Worm (Caenorhabditis elegans): Measurements from ENCODE around the gene cri-3.
"Not testable (repeated sequence)": the region's sequence is repeated elsewhere in the genome, so short reads cannot be mapped to it uniquely, and the experiment has no call there.

The cri-3 gene

ce11 chrIII:3433487-3434131, 37.5 kb downstream of the cri-3 start:
- TF ChIP-seq mcd-1 (GFP tag; IDR thresholded peaks at IDR 0.05) (0 out of 2 replicates have a peak, but pooled peaks have one; percentile 10), egrh-3 (GFP tag; IDR thresholded peaks at IDR 0.05) (peak; percentile 42; the same call in 1 of the 2 replicates), snpc-4 (tag; optimal IDR thresholded peaks at IDR 0.05) (peak in 2 of 4 experiments; percentile 70 to 86)
- TF ChIP-seq snpc-4 (GFP tag; optimal IDR thresholded peaks at IDR 0.05), result not testable (repeated sequence)

ce11 chrIII:3435152-3435551, 39.0 kb downstream of the cri-3 start:
- peak; percentile 7 for TF ChIP-seq lin-40 (tag; optimal IDR thresholded peaks at IDR 0.05)
- peak; percentile 44 for TF ChIP-seq nhr-80 (tag; optimal IDR thresholded peaks at IDR 0.05)
- TF ChIP-seq nfya-2 (GFP tag; IDR thresholded peaks at IDR 0.05), result no peak

ce11 chrIII:3437139-3437538, 41.0 kb downstream of the cri-3 start:
- TF ChIP-seq F39B2.1 (GFP tag; IDR thresholded peaks at IDR 0.05), result no peak
- no peak for TF ChIP-seq tbx-9 (tag; optimal IDR thresholded peaks at IDR 0.05; ENCODE audit: borderline replicate concordance)
- TF ChIP-seq ztf-22 (GFP tag; optimal IDR thresholded peaks at IDR 0.05), result no peak
- no peak for TF ChIP-seq ZK185.1 (tag; optimal IDR thresholded peaks at IDR 0.05; ENCODE audit: poor library complexity, severe bottlenecking)
- TF ChIP-seq efl-1 (GFP tag; optimal IDR thresholded peaks at IDR 0.05), result no peak
- TF ChIP-seq lsl-1 (GFP tag; optimal IDR thresholded peaks at IDR 0.05), result no peak
- TF ChIP-seq zim-3 (tag; optimal IDR thresholded peaks at IDR 0.05), result no peak

ce11 chrIII:3444139-3444538, 48.0 kb downstream of the cri-3 start, which contains the start of gene spe-41:
spe-41 (minus strand) TSS chrIII:3444210.
- TF ChIP-seq F55B11.4 (tag; optimal IDR thresholded peaks at IDR 0.05; ENCODE audit: borderline replicate concordance, insufficient read depth) (no peak), hlh-12 (tag; optimal IDR thresholded peaks at IDR 0.05) (no peak), unc-62 (GFP tag; optimal IDR thresholded peaks at IDR 0.05) (no peak), sdz-38 (tag; optimal IDR thresholded peaks at IDR 0.05) (no peak), gei-17 (GFP tag; optimal IDR thresholded peaks at IDR 0.05) (no peak), F10E7.11 (tag; optimal IDR thresholded peaks at IDR 0.05) (no peak), akir-1 (GFP tag; optimal IDR thresholded peaks at IDR 0.05) (no peak), K12H6.12 (tag; optimal IDR thresholded peaks at IDR 0.05) (no peak), hrde-1 (tag; optimal IDR thresholded peaks at IDR 0.05; ENCODE audit: borderline replicate concordance) (no peak), tlf-1 (GFP tag; optimal IDR thresholded peaks at IDR 0.05) (no peak), egl-44 (GFP tag; IDR thresholded peaks at IDR 0.05) (no peak)
